Worm (Caenorhabditis elegans) whole organism, mixed stage, embryonic: ENCODE measurements around the gene Y75B7B.2.

Source experiments
- bed-3 ChIP-seq: fragments of 200-800 bp; sonication (Bioruptor generic); optimal IDR thresholded peaks from 3 replicates; lab custom pipeline; 2018; ENCODE audit warnings: mild to moderate bottlenecking, missing genetic modification characterization, moderate library complexity, missing compliant biosample characterization
- ceh-39 ChIP-seq: fragments of 150-350 bp; optimal IDR thresholded peaks from 2 replicates; lab custom pipeline; 2014; ENCODE audit warnings: missing biosample characterization, missing genetic modification characterization
- ceh-43 ChIP-seq: fragments of 200-800 bp; sonication (Bioruptor generic); optimal IDR thresholded peaks from 2 replicates; lab custom pipeline; 2018; ENCODE audit warnings: mild to moderate bottlenecking, missing genetic modification characterization, moderate library complexity, missing compliant biosample characterization
- ceh-83 ChIP-seq: fragments of 200-800 bp; sonication (Bioruptor generic); optimal IDR thresholded peaks from 2 replicates; lab custom pipeline; 2018; ENCODE audit warnings: mild to moderate bottlenecking, missing genetic modification characterization, missing compliant biosample characterization
- ces-1 ChIP-seq: fragments of 150-350 bp; optimal IDR thresholded peaks from 2 replicates; lab custom pipeline; 2014; ENCODE audit warnings: missing biosample characterization, missing genetic modification reagents, missing genetic modification characterization
- cnd-1 ChIP-seq: fragments of 200-800 bp; sonication (Bioruptor generic); optimal IDR thresholded peaks from 2 replicates; lab custom pipeline; 2018; ENCODE audit warnings: mild to moderate bottlenecking, missing genetic modification characterization, missing compliant biosample characterization
- drap-1 ChIP-seq: fragments of 200-800 bp; sonication (Bioruptor generic); optimal IDR thresholded peaks from 3 replicates; lab custom pipeline; 2018; ENCODE audit warnings: mild to moderate bottlenecking, missing genetic modification characterization, missing compliant biosample characterization
- elt-1 ChIP-seq: sonication (generic microtip); optimal IDR thresholded peaks from 2 replicates; lab custom pipeline; 2017; ENCODE audit warnings: missing genetic modification characterization, mild to moderate bottlenecking, missing compliant biosample characterization, antibody characterized with exemption, moderate library complexity, borderline replicate concordance; ENCODE audit not compliant: insufficient read depth
- flh-1 ChIP-seq: fragments of 200-800 bp; sonication (Bioruptor generic); optimal IDR thresholded peaks from 2 replicates; lab custom pipeline; 2018; ENCODE audit warnings: mild to moderate bottlenecking, missing genetic modification characterization, moderate library complexity, missing compliant biosample characterization
- ham-2 ChIP-seq: fragments of 200-800 bp; sonication (Bioruptor generic); optimal IDR thresholded peaks from 2 replicates; lab custom pipeline; 2018; ENCODE audit warnings: mild to moderate bottlenecking, missing genetic modification characterization, missing compliant biosample characterization
- hlh-1 ChIP-seq: fragments of 150-350 bp; optimal IDR thresholded peaks from 2 replicates; lab custom pipeline; 2014; ENCODE audit warnings: missing biosample characterization, missing genetic modification reagents, missing genetic modification characterization
- lin-13 ChIP-seq: fragments of 150-350 bp; optimal IDR thresholded peaks from 2 replicates; lab custom pipeline; 2014; ENCODE audit warnings: missing biosample characterization, missing genetic modification characterization
- lsy-2 ChIP-seq: fragments of 150-350 bp; optimal IDR thresholded peaks from 2 replicates; lab custom pipeline; 2014; ENCODE audit warnings: missing biosample characterization, missing genetic modification characterization
- mab-5 ChIP-seq: fragments of 150-350 bp; optimal IDR thresholded peaks from 2 replicates; lab custom pipeline; 2014; ENCODE audit warnings: missing biosample characterization, missing genetic modification characterization
- mep-1 ChIP-seq: fragments of 150-350 bp; optimal IDR thresholded peaks from 2 replicates; lab custom pipeline; 2017; ENCODE audit warnings: missing biosample characterization, missing genetic modification reagents, missing genetic modification characterization, inconsistent platforms
- nhr-2 ChIP-seq: fragments of 150-350 bp; optimal IDR thresholded peaks from 2 replicates; lab custom pipeline; 2014; ENCODE audit warnings: missing biosample characterization, missing genetic modification characterization
- nhr-237 ChIP-seq: fragments of 150-350 bp; optimal IDR thresholded peaks from 2 replicates; lab custom pipeline; 2014; ENCODE audit warnings: missing biosample characterization, missing genetic modification characterization
- nhr-28 ChIP-seq: fragments of 150-350 bp; optimal IDR thresholded peaks from 2 replicates; lab custom pipeline; 2014; ENCODE audit warnings: missing biosample characterization, missing genetic modification characterization
- pha-4 ChIP-seq: fragments of 150-350 bp; optimal IDR thresholded peaks from 2 replicates; lab custom pipeline; 2018; ENCODE audit warnings: missing biosample characterization, missing genetic modification reagents, missing genetic modification characterization
- sem-2 ChIP-seq: fragments of 200-800 bp; sonication (Bioruptor generic); optimal IDR thresholded peaks from 2 replicates; lab custom pipeline; 2018; ENCODE audit warnings: mild to moderate bottlenecking, missing genetic modification characterization, missing compliant biosample characterization
- snpc-4 ChIP-seq: fragments of 150-350 bp; optimal IDR thresholded peaks from 2 replicates; lab custom pipeline; 2014; ENCODE audit warnings: missing biosample characterization, missing genetic modification characterization
- sptf-1 ChIP-seq: sonication (generic microtip); optimal IDR thresholded peaks from 2 replicates; lab custom pipeline; 2017; ENCODE audit warnings: mild to moderate bottlenecking, missing genetic modification characterization, moderate library complexity, missing compliant biosample characterization
- tbx-8 ChIP-seq: fragments of 200-800 bp; sonication (Bioruptor generic); optimal IDR thresholded peaks from 2 replicates; lab custom pipeline; 2018; ENCODE audit warnings: mild to moderate bottlenecking, missing genetic modification characterization, moderate library complexity, missing compliant biosample characterization
- unc-120 ChIP-seq: sonication (generic microtip); optimal IDR thresholded peaks from 2 replicates; lab custom pipeline; 2017; ENCODE audit warnings: missing genetic modification characterization, missing compliant biosample characterization; ENCODE audit not compliant: poor library complexity, severe bottlenecking
- unc-39 ChIP-seq: fragments of 150-350 bp; optimal IDR thresholded peaks from 2 replicates; lab custom pipeline; 2014; ENCODE audit warnings: missing biosample characterization, missing genetic modification characterization
- zip-8 ChIP-seq: fragments of 150-350 bp; optimal IDR thresholded peaks from 2 replicates; lab custom pipeline; 2014; ENCODE audit warnings: missing biosample characterization, missing genetic modification characterization
- ztf-11 ChIP-seq: fragments of 150-350 bp; optimal IDR thresholded peaks from 2 replicates; lab custom pipeline; 2014; ENCODE audit warnings: missing biosample characterization, missing genetic modification characterization

Y75B7B.2 gene

DNA sequence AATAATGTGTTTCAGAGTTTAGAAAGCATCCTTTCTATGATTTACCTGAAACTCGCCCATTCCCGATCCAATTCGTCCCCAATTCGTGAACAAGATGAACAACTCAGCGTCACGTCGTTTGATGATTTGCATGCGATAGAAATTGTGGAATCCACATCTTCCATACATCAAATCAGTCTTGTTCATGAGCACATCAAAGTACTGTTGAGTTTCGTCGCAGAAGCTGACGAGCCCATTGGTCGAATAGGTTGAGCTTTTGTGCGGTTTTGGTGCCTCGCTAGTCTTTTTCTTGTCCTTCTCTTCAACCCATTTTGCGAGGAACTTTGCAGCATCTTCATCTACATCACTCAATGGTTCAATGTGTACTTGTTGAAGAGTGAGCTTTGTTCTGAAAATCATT is 2.1 kb upstream of the Y75B7B.2 start:
- TF ChIP-seq lin-13 (tag; lab: Kevin White, UChicago) = no peak
- TF ChIP-seq hlh-1 (tag; lab: Kevin White, UChicago) = no peak
- no peak for TF ChIP-seq flh-1 (GFP tag; lab: Kevin White, UChicago)
- TF ChIP-seq nhr-2 = no peak

DNA sequence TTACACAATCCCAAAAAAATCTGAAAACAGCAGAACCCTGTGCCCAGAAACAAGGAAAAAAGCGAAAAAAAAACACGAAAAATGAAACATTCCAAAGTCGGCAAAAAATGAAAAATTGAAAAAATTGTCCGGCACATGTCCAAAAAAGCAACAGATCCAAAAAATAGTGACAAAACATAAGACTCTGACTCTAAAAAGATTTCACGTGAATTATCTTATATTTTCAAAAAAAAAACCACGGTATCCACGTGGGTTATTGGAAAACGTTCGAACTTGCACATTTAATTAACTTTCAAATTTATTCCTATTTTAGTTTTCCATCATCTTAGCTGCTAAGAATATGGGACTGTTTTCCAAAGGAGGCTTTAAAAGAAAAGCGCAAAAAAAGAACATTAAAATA is 5.2 kb downstream of the Y75B7B.2 start, which contains the start of gene Y75B7B.1:
Gene Y75B7B.1, plus strand, starts transcription at position 301 of the 400 bp plus-strand sequence.
- TF ChIP-seq unc-120 (tag; lab: Kevin White, UChicago) (no peak), elt-1 (no peak), ztf-11 (tag; lab: Kevin White, UChicago) (no peak), tbx-8 (no peak), bed-3 (GFP tag; lab: Kevin White, UChicago) (no peak), mab-5 (no peak), unc-39 (tag; lab: Kevin White, UChicago) (no peak), ceh-43 (GFP tag; lab: Kevin White, UChicago) (no peak), nhr-2 (no peak), zip-8 (tag; lab: Kevin White, UChicago) (no peak), sptf-1 (tag; lab: Kevin White, UChicago) (no peak), cnd-1 (tag; lab: Kevin White, UChicago) (no peak), lsy-2 (tag; lab: Kevin White, UChicago) (no peak), ceh-39 (tag; lab: Kevin White, UChicago) (no peak), lin-13 (tag; lab: Kevin White, UChicago) (no peak), nhr-28 (tag; lab: Kevin White, UChicago) (no peak), ces-1 (GFP tag; lab: Kevin White, UChicago) (no peak), flh-1 (GFP tag; lab: Kevin White, UChicago) (no peak), hlh-1 (tag; lab: Kevin White, UChicago) (no peak), mep-1 (tag; lab: Kevin White, UChicago) (no peak)

- no peak for TF ChIP-seq nhr-28 (tag; lab: Kevin White, UChicago)
- TF ChIP-seq mab-5 = no peak
- TF ChIP-seq sem-2 (GFP tag; lab: Kevin White, UChicago) = no peak
- TF ChIP-seq snpc-4 (tag; lab: Kevin White, UChicago) = no peak
- TF ChIP-seq drap-1 (GFP tag; lab: Kevin White, UChicago) = no peak
- no peak for TF ChIP-seq bed-3 (GFP tag; lab: Kevin White, UChicago)
Measured at ce11 chrV:1266540-1266939, 9.3 kb downstream of the Y75B7B.2 start.

- TF ChIP-seq ces-1 (GFP tag; lab: Kevin White, UChicago) = peak; percentile 56
- no peak for TF ChIP-seq ceh-83 (GFP tag; lab: Kevin White, UChicago)
- TF ChIP-seq ceh-39 (tag; lab: Kevin White, UChicago) = peak; percentile 11
- TF ChIP-seq unc-120 (tag; lab: Kevin White, UChicago) = no peak
- TF ChIP-seq mep-1 (tag; lab: Kevin White, UChicago) = peak; percentile 84
- peak; percentile 65 for TF ChIP-seq ham-2
- TF ChIP-seq lin-13 (tag; lab: Kevin White, UChicago) = peak; percentile 10
- peak; percentile 42 for TF ChIP-seq lsy-2 (tag; lab: Kevin White, UChicago)
- peak; percentile 41 for TF ChIP-seq pha-4 (tag; lab: Kevin White, UChicago)
- TF ChIP-seq sptf-1 (tag; lab: Kevin White, UChicago) = peak; percentile 12
Measured at ce11 chrV:1263939-1264823, 11.6 kb downstream of the Y75B7B.2 start, which contains the start of the genes rab-1 and C39F7.5. Gene rab-1 (minus strand): TSS chrV:1263989. Gene C39F7.5 (plus strand): TSS chrV:1264773.

DNA sequence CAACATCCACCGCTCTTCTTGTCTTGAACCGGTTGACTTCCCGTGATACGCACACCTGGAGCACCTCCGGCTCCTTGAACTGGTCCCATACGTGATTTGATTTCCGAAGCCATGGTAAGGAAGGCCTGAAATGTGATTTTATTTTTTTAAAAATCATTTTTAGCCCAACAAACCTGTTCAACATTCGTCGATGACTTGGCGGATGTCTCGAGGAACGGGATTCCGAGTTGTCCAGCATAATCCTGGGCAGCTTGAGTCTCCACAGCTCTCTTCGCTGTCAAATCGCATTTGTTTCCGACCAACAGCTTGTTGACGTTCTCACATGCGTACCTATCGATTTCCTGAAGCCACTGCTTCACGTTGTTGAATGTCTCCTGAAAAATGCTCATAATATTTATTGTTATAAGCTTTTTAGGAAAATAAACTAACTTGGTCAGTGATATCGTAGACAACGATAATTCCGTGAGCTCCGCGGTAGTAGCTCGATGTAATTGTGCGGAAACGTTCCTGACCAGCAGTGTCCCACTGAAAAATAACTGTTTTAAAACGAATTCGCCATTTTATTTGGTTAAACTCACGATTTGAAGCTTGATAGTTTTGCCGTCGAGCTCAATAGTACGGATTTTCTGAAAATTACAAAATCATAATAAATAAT is 12.6 kb downstream of the Y75B7B.2 start:
- TF ChIP-seq sptf-1 (tag; lab: Kevin White, UChicago) (no peak), ztf-11 (tag; lab: Kevin White, UChicago) (no peak), snpc-4 (tag; lab: Kevin White, UChicago) (no peak), bed-3 (GFP tag; lab: Kevin White, UChicago) (no peak), ceh-83 (GFP tag; lab: Kevin White, UChicago) (no peak), lin-13 (tag; lab: Kevin White, UChicago) (no peak), nhr-237 (tag; lab: Kevin White, UChicago) (no peak), drap-1 (GFP tag; lab: Kevin White, UChicago) (no peak), tbx-8 (no peak), ceh-43 (GFP tag; lab: Kevin White, UChicago) (no peak), nhr-28 (tag; lab: Kevin White, UChicago) (no peak)
